Fruit fly (Drosophila melanogaster): Measurements from ENCODE around the gene mnb.
A peak's percentile ranks its signal among the peaks of the same experiment; 100 is the strongest.

Gene mnb

dm6 chrX:17829083-17829997, 57.7 kb downstream of the mnb start (continued):
- TF ChIP-seq Hsf (GFP tag; optimal IDR thresholded peaks at IDR 0.05) (peak; percentile 42), exex (tag; optimal IDR thresholded peaks at IDR 0.05) (no peak), CG10321 (GFP tag; IDR thresholded peaks at IDR 0.05) (no peak), CG17385 (GFP tag; optimal IDR thresholded peaks at IDR 0.05) (peak; percentile 60), CG11398 (GFP tag; optimal IDR thresholded peaks at IDR 0.05) (no peak), CG18599 (GFP tag; optimal IDR thresholded peaks at IDR 0.05) (peak; percentile 8), CG3838 (GFP tag; optimal IDR thresholded peaks at IDR 0.05) (no peak), CG15269 (tag; optimal IDR thresholded peaks at IDR 0.05) (peak; percentile 62), PHDP (tag; optimal IDR thresholded peaks at IDR 0.05) (peak; percentile 48), H15 (GFP tag; IDR thresholded peaks at IDR 0.05) (no peak), Hmx (GFP tag; optimal IDR thresholded peaks at IDR 0.05) (no peak), MESR4 (GFP tag; optimal IDR thresholded peaks at IDR 0.05) (no peak), MTF-1 (GFP tag; optimal IDR thresholded peaks at IDR 0.05; ENCODE audit: borderline replicate concordance) (no peak), CG1602 (GFP tag; optimal IDR thresholded peaks at IDR 0.05) (peak; percentile 64), CG15601 (tag; optimal IDR thresholded peaks at IDR 0.05) (peak; percentile 77), CG14965 (GFP tag; optimal IDR thresholded peaks at IDR 0.05; ENCODE audit: borderline replicate concordance) (no peak), lmd (GFP tag; IDR thresholded peaks at IDR 0.05) (peak; percentile 22; the same call in 1 of the 2 replicates), lbe (GFP tag; optimal IDR thresholded peaks at IDR 0.05) (no peak), CG1603 (tag; optimal IDR thresholded peaks at IDR 0.05) (peak; percentile 45), ham (GFP tag; IDR thresholded peaks at IDR 0.05) (no peak), CG2129 (GFP tag; IDR thresholded peaks at IDR 0.05; ENCODE audit: partially characterized antibody) (no peak), CG17186 (GFP tag; optimal IDR thresholded peaks at IDR 0.05) (no peak), z (GFP tag; IDR thresholded peaks at IDR 0.05) (no peak), fd3F (GFP tag; optimal IDR thresholded peaks at IDR 0.05) (no peak), Med (GFP tag) (peak; percentile 35), CG7556 (GFP tag; optimal IDR thresholded peaks at IDR 0.05) (peak; percentile 67), Doc2 (GFP tag; IDR thresholded peaks at IDR 0.05) (no peak), ac (GFP tag; optimal IDR thresholded peaks at IDR 0.05) (peak; percentile 53), fd96Cb (tag; optimal IDR thresholded peaks at IDR 0.05) (peak; percentile 80), Hey (tag; optimal IDR thresholded peaks at IDR 0.05) (no peak), CG3281 (GFP tag; optimal IDR thresholded peaks at IDR 0.05) (no peak), ttk (GFP tag; IDR thresholded peaks at IDR 0.05) (0 out of 2 replicates have a peak, but pooled peaks have one; percentile 9), Atf3 (GFP tag; optimal IDR thresholded peaks at IDR 0.05) (no peak), CG8924 (tag; optimal IDR thresholded peaks at IDR 0.05) (peak; percentile 75), Meics (GFP tag; optimal IDR thresholded peaks at IDR 0.05) (no peak), Ssrp (tag; optimal IDR thresholded peaks at IDR 0.05) (peak; percentile 67), Abd-B (GFP tag; optimal IDR thresholded peaks at IDR 0.05) (peak; percentile 39), sna (GFP tag; IDR thresholded peaks at IDR 0.05; ENCODE audit: partially characterized antibody) (no peak), Ets97D (GFP tag; optimal IDR thresholded peaks at IDR 0.05) (no peak), CkIIα-i1 (GFP tag; IDR thresholded peaks at IDR 0.05) (no peak), gsb-n (tag; optimal IDR thresholded peaks at IDR 0.05) (peak; percentile 63), fru (optimal IDR thresholded peaks at IDR 0.05) (no peak), CG11093 (GFP tag; IDR thresholded peaks at IDR 0.05) (no peak), CG1024 (GFP tag; IDR thresholded peaks at IDR 0.05) (peak; percentile 34; the same call in 1 of the 2 replicates), Xbp1 (GFP tag; optimal IDR thresholded peaks at IDR 0.05) (peak; percentile 37), jing (GFP tag; optimal IDR thresholded peaks at IDR 0.05) (peak; percentile 51), Bteb2 (GFP tag; optimal IDR thresholded peaks at IDR 0.05) (no peak), bbx (GFP tag; IDR thresholded peaks at IDR 0.05; ENCODE audit: partially characterized antibody) (no peak)

Measured in whole organism, embryonic.